Fruit fly (Drosophila melanogaster): Measurements from ENCODE around the gene RpS6.

The RpS6 gene

dm6 chrX:7901153-7902038 lies at the start of gene RpS6, which contains the start of gene bys (continued):
- TF ChIP-seq CG14860 (GFP tag; IDR thresholded peaks at IDR 0.05; ENCODE audit: partially characterized antibody) (peak; percentile 77), Hr51 (GFP tag; optimal IDR thresholded peaks at IDR 0.05) (no peak), eve (GFP tag; optimal IDR thresholded peaks at IDR 0.05) (no peak), Doc3 (GFP tag; IDR thresholded peaks at IDR 0.05; ENCODE audit: partially characterized antibody) (peak; percentile 71; the same call in 2 of the 3 replicates), cato (GFP tag; optimal IDR thresholded peaks at IDR 0.05; ENCODE audit: borderline replicate concordance) (no peak), CG11560 (tag; IDR thresholded peaks at IDR 0.05) (no peak), zfh1 (GFP tag; IDR thresholded peaks at IDR 0.05) (peak; percentile 69), CG4854 (GFP tag; optimal IDR thresholded peaks at IDR 0.05) (no peak), CG6175 (GFP tag; IDR thresholded peaks at IDR 0.05) (0 out of 3 replicates have a peak, but pooled peaks have one; percentile 13), Ets97D (GFP tag; optimal IDR thresholded peaks at IDR 0.05) (peak; percentile 96), vvl (GFP tag; IDR thresholded peaks at IDR 0.05) (peak; percentile 31; the same call in 1 of the 2 replicates), z (GFP tag; IDR thresholded peaks at IDR 0.05) (0 out of 3 replicates have a peak, but pooled peaks have one; percentile 22), Blimp-1 (GFP tag; optimal IDR thresholded peaks at IDR 0.05) (no peak), B-H2 (GFP tag; optimal IDR thresholded peaks at IDR 0.05) (peak; percentile 40), grn (GFP tag; optimal IDR thresholded peaks at IDR 0.05) (no peak), CG11504 (tag; optimal IDR thresholded peaks at IDR 0.05) (peak; percentile 46), mld (GFP tag; IDR thresholded peaks at IDR 0.05; ENCODE audit: partially characterized antibody) (peak; percentile 86; the same call in 2 of the 3 replicates), CG11456 (GFP tag; IDR thresholded peaks at IDR 0.05) (peak; percentile 81), CG2129 (GFP tag; IDR thresholded peaks at IDR 0.05; ENCODE audit: partially characterized antibody) (peak; percentile 74), CG2120 (GFP tag; optimal IDR thresholded peaks at IDR 0.05) (peak; percentile 62), CG12659 (GFP tag; optimal IDR thresholded peaks at IDR 0.05) (peak; percentile 65), fd96Cb (tag; optimal IDR thresholded peaks at IDR 0.05) (no peak), zen2 (GFP tag; IDR thresholded peaks at IDR 0.05; ENCODE audit: partially characterized antibody) (peak; percentile 71), CG31224 (GFP tag; IDR thresholded peaks at IDR 0.05) (0 out of 2 replicates have a peak, but pooled peaks have one; percentile 32), CG3838 (GFP tag; optimal IDR thresholded peaks at IDR 0.05) (no peak), Chrac-16 (GFP tag; optimal IDR thresholded peaks at IDR 0.05) (peak; percentile 48), zen (tag; optimal IDR thresholded peaks at IDR 0.05) (peak; percentile 43), Dip3 (GFP tag; optimal IDR thresholded peaks at IDR 0.05) (peak; percentile 28), cas (GFP tag; IDR thresholded peaks at IDR 0.05) (no peak), CG16779 (GFP tag; IDR thresholded peaks at IDR 0.05) (peak; percentile 65), mirr (GFP tag; optimal IDR thresholded peaks at IDR 0.05) (peak; percentile 31), Ada2b (GFP tag; IDR thresholded peaks at IDR 0.05) (peak; percentile 40; the same call in 1 of the 2 replicates), CG15073 (GFP tag; optimal IDR thresholded peaks at IDR 0.05) (no peak), ara (GFP tag; IDR thresholded peaks at IDR 0.05) (peak; percentile 13; the same call in 1 of the 2 replicates), tna (GFP tag; IDR thresholded peaks at IDR 0.05; ENCODE audit: partially characterized antibody) (peak; percentile 68; the same call in 1 of the 2 replicates), tio (GFP tag; optimal IDR thresholded peaks at IDR 0.05) (no peak), CG9932 (GFP tag; IDR thresholded peaks at IDR 0.05) (peak; percentile 74), cwo (GFP tag; optimal IDR thresholded peaks at IDR 0.05) (peak; percentile 60), p53 (GFP tag; optimal IDR thresholded peaks at IDR 0.05) (peak; percentile 21), TFAM (GFP tag; optimal IDR thresholded peaks at IDR 0.05) (no peak), CG4707 (GFP tag; optimal IDR thresholded peaks at IDR 0.05) (peak; percentile 63), Oaz (GFP tag; IDR thresholded peaks at IDR 0.05) (peak; percentile 15; the same call in 1 of the 2 replicates), Lpt (GFP tag; optimal IDR thresholded peaks at IDR 0.05) (no peak), NFAT (GFP tag; IDR thresholded peaks at IDR 0.05) (peak; percentile 81), CG14050 (GFP tag; IDR thresholded peaks at IDR 0.05) (no peak; the same call in 2 of the 3 replicates), ttk (GFP tag; IDR thresholded peaks at IDR 0.05) (peak; percentile 51; the same call in 1 of the 2 replicates), hkb (optimal IDR thresholded peaks at IDR 0.05) (no peak), hkb (GFP tag; IDR thresholded peaks at IDR 0.05) (peak; percentile 35; the same call in 1 of the 2 replicates)

All from whole organism, embryonic.